Worm (Caenorhabditis elegans): Measurements from ENCODE around the gene T28D6.4.

Gene T28D6.4

ce11 chrIII:11393162-11393561 is 32.9 kb downstream of the T28D6.4 start, which contains the start of gene nlp-21:
TSS of gene nlp-21 (minus strand) at chrIII:11393262.
- no peak for TF ChIP-seq nhr-12 (tag; optimal IDR thresholded peaks at IDR 0.05)
- TF ChIP-seq sem-4 (tag; optimal IDR thresholded peaks at IDR 0.05) = no peak

ce11 chrIII:11397499-11397898 is 37.2 kb downstream of the T28D6.4 start, which contains the start of gene Y47D3B.3:
TSS of gene Y47D3B.3 (plus strand) at chrIII:11397799.
- TF ChIP-seq zag-1 (tag; optimal IDR thresholded peaks at IDR 0.05) (no peak), ama-1 (optimal IDR thresholded peaks at IDR 0.05) (no peak), ceh-82 (tag; optimal IDR thresholded peaks at IDR 0.05) (no peak), elt-1 (tag; optimal IDR thresholded peaks at IDR 0.05) (no peak), lin-11 (tag; optimal IDR thresholded peaks at IDR 0.05) (no peak), nhr-12 (tag; optimal IDR thresholded peaks at IDR 0.05) (no peak), sma-9 (GFP tag; optimal IDR thresholded peaks at IDR 0.05) (no peak), sma-9 (tag; optimal IDR thresholded peaks at IDR 0.05) (no peak), mbf-1 (tag; optimal IDR thresholded peaks at IDR 0.05) (no peak), fos-1 (tag; optimal IDR thresholded peaks at IDR 0.05) (no peak), sma-3 (GFP tag; optimal IDR thresholded peaks at IDR 0.05) (no peak), crh-2 (tag; optimal IDR thresholded peaks at IDR 0.05) (no peak), F13H6.1 (tag; optimal IDR thresholded peaks at IDR 0.05) (no peak), C34F6.9 (tag; optimal IDR thresholded peaks at IDR 0.05) (no peak), elt-3 (tag; optimal IDR thresholded peaks at IDR 0.05) (no peak), skn-1 (tag; optimal IDR thresholded peaks at IDR 0.05) (no peak)

- no peak for TF ChIP-seq fos-1 (tag; optimal IDR thresholded peaks at IDR 0.05)
- no peak for TF ChIP-seq alr-1 (tag; optimal IDR thresholded peaks at IDR 0.05)
- no peak for TF ChIP-seq F13H6.1 (tag; optimal IDR thresholded peaks at IDR 0.05)
- TF ChIP-seq mab-5 (tag; optimal IDR thresholded peaks at IDR 0.05) = no peak
- no peak for TF ChIP-seq nhr-12 (tag; optimal IDR thresholded peaks at IDR 0.05)
- TF ChIP-seq gmeb-1 (tag; optimal IDR thresholded peaks at IDR 0.05) = no peak
Observed at ce11 chrIII:11402717-11403116, 42.5 kb downstream of the T28D6.4 start, which contains the start of gene Y47D3B.12. TSS of gene Y47D3B.12 (plus strand) at chrIII:11403017.

- no peak for TF ChIP-seq nhr-129 (tag; optimal IDR thresholded peaks at IDR 0.05)
- TF ChIP-seq zag-1 (tag; optimal IDR thresholded peaks at IDR 0.05) = no peak
- no peak for TF ChIP-seq dmd-4 (tag; optimal IDR thresholded peaks at IDR 0.05)
- no peak for TF ChIP-seq nhr-6 (tag; optimal IDR thresholded peaks at IDR 0.05)
- no peak for TF ChIP-seq mdl-1 (tag; optimal IDR thresholded peaks at IDR 0.05)
- no peak for TF ChIP-seq nhr-237 (tag; optimal IDR thresholded peaks at IDR 0.05)
- no peak for TF ChIP-seq C34F6.9 (tag; optimal IDR thresholded peaks at IDR 0.05)
- no peak for TF ChIP-seq lin-13 (GFP tag; optimal IDR thresholded peaks at IDR 0.05)
- no peak for TF ChIP-seq ama-1 (optimal IDR thresholded peaks at IDR 0.05)
- no peak for TF ChIP-seq alr-1 (tag; optimal IDR thresholded peaks at IDR 0.05)
- no peak for TF ChIP-seq sma-3 (GFP tag; optimal IDR thresholded peaks at IDR 0.05)
- no peak for TF ChIP-seq nhr-23 (tag; optimal IDR thresholded peaks at IDR 0.05)
- no peak for TF ChIP-seq sma-9 (GFP tag; optimal IDR thresholded peaks at IDR 0.05)
- TF ChIP-seq sma-9 (tag; optimal IDR thresholded peaks at IDR 0.05) = no peak
- TF ChIP-seq nhr-11 (tag; optimal IDR thresholded peaks at IDR 0.05) = no peak
- TF ChIP-seq nhr-77 (tag; optimal IDR thresholded peaks at IDR 0.05) = no peak
- no peak for TF ChIP-seq mab-5 (tag; optimal IDR thresholded peaks at IDR 0.05)
- no peak for TF ChIP-seq nhr-25 (tag; optimal IDR thresholded peaks at IDR 0.05)
- no peak for TF ChIP-seq aly-2 (tag; optimal IDR thresholded peaks at IDR 0.05)
- TF ChIP-seq elt-3 (tag; optimal IDR thresholded peaks at IDR 0.05) = no peak
- TF ChIP-seq unc-62 (GFP tag; optimal IDR thresholded peaks at IDR 0.05) = no peak
Observed at ce11 chrIII:11405049-11405448, 44.8 kb downstream of the T28D6.4 start, which contains the start of gene Y47D3B.4. TSS of gene Y47D3B.4 (plus strand) at chrIII:11405349.

- TF ChIP-seq ceh-82 (tag; optimal IDR thresholded peaks at IDR 0.05) = no peak
- TF ChIP-seq gmeb-1 (tag; optimal IDR thresholded peaks at IDR 0.05) = no peak
- TF ChIP-seq elt-3 (tag; optimal IDR thresholded peaks at IDR 0.05) = no peak
- TF ChIP-seq alr-1 (tag; optimal IDR thresholded peaks at IDR 0.05) = no peak
- no peak for TF ChIP-seq mbf-1 (tag; optimal IDR thresholded peaks at IDR 0.05)
- TF ChIP-seq skn-1 (tag; optimal IDR thresholded peaks at IDR 0.05) = no peak
- TF ChIP-seq ztf-11 (tag; optimal IDR thresholded peaks at IDR 0.05) = no peak
- TF ChIP-seq nhr-11 (tag; optimal IDR thresholded peaks at IDR 0.05) = no peak
- TF ChIP-seq nhr-12 (tag; optimal IDR thresholded peaks at IDR 0.05) = no peak
Observed at ce11 chrIII:11410378-11410777, 50.1 kb downstream of the T28D6.4 start, which contains the start of gene twk-31. TSS of gene twk-31 (plus strand) at chrIII:11410678.
